Fruit fly (Drosophila melanogaster): ENCODE results near the gene CG6179.

Gene CG6179

DNA sequence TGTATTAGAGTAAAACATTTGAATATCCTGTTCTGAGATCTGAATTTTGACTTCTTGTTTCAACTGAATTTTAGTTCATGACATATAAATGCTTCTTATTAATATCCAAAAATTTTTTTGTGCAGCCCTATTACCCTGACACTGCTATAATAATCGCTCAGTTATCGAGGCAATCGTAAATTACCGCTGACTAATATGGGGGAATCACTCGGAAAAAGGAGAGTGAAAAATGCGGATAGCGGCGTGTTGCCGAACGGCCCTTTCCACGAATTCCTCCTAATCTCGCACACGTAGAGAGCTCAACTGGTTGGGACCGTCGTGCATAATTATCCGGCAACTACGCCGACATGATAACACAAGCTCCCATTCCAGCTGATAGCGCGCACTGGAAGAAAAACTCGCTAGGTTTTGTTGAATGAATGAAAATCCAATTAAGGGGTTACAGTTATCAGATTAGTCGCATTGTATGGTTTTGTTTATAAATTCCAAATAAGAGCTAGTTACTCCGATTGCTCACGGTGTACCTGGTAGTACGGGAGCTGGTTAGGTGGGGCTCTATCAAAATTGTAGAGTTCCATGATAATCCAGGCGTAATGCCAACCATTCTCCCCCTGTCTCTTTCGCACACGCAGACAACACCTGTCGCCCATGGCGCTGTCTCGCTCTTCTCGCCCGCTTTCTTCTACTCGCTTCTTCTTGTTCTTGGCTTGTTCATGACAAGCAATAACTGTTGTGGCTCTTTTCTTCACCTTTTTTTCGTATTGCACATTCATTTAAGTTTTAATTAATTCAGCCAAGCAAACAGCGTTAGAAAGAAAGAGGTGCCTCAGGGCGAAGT, 11.9 kb upstream of the CG6179 start (continued):
- TF ChIP-seq unpg (GFP tag; optimal IDR thresholded peaks at IDR 0.05) (peak; percentile 61), CG14050 (GFP tag; IDR thresholded peaks at IDR 0.05) (peak; percentile 41; the same call in 2 of the 3 replicates), ken (GFP tag; IDR thresholded peaks at IDR 0.05) (peak; percentile 68; the same call in 1 of the 3 replicates), Sry-δ (GFP tag; optimal IDR thresholded peaks at IDR 0.05) (peak; percentile 20), nerfin-1 (tag; optimal IDR thresholded peaks at IDR 0.05) (peak; percentile 17), corto (GFP tag; optimal IDR thresholded peaks at IDR 0.05) (peak; percentile 0), CG13287 (GFP tag; IDR thresholded peaks at IDR 0.05; ENCODE audit: partially characterized antibody) (no peak), CG16863 (GFP tag; optimal IDR thresholded peaks at IDR 0.05) (peak; percentile 61), CG42726 (GFP tag; IDR thresholded peaks at IDR 0.05; ENCODE audit: partially characterized antibody) (no peak), dimm (GFP tag; IDR thresholded peaks at IDR 0.05) (peak; percentile 48; the same call in 1 of the 2 replicates), CG34376 (GFP tag; optimal IDR thresholded peaks at IDR 0.05) (peak; percentile 72), CG14965 (GFP tag; optimal IDR thresholded peaks at IDR 0.05; ENCODE audit: borderline replicate concordance) (no peak), Mes4 (GFP tag; optimal IDR thresholded peaks at IDR 0.05) (peak; percentile 6), tx (GFP tag; optimal IDR thresholded peaks at IDR 0.05) (peak; percentile 27), Hr3 (GFP tag; optimal IDR thresholded peaks at IDR 0.05) (peak; percentile 32), usp (GFP tag; optimal IDR thresholded peaks at IDR 0.05) (no peak), HLHmδ (GFP tag; optimal IDR thresholded peaks at IDR 0.05) (no peak), Stat92E (GFP tag; optimal IDR thresholded peaks at IDR 0.05) (no peak), toy (GFP tag; IDR thresholded peaks at IDR 0.05) (peak; percentile 62; the same call in 1 of the 2 replicates), da (GFP tag; optimal IDR thresholded peaks at IDR 0.05) (no peak), fu2 (GFP tag; optimal IDR thresholded peaks at IDR 0.05) (peak; percentile 59), so (GFP tag; IDR thresholded peaks at IDR 0.05) (peak; percentile 62), insv (GFP tag; optimal IDR thresholded peaks at IDR 0.05) (no peak), Eip74EF (GFP tag; optimal IDR thresholded peaks at IDR 0.05) (peak in 1 of 2 experiments; percentile 23), zf30C (GFP tag; optimal IDR thresholded peaks at IDR 0.05) (peak; percentile 88), slou (GFP tag; optimal IDR thresholded peaks at IDR 0.05) (no peak), Bdp1 (GFP tag; optimal IDR thresholded peaks at IDR 0.05) (peak; percentile 42), ssp (GFP tag; IDR thresholded peaks at IDR 0.05) (peak; percentile 56; the same call in 1 of the 2 replicates), esg (GFP tag; conservative IDR thresholded peaks at IDR 0.05) (peak; percentile 57), pros (GFP tag; optimal IDR thresholded peaks at IDR 0.05) (no peak), CG30431 (GFP tag; optimal IDR thresholded peaks at IDR 0.05) (peak; percentile 40), CG7987 (GFP tag; optimal IDR thresholded peaks at IDR 0.05) (peak; percentile 67), ato (GFP tag; IDR thresholded peaks at IDR 0.05; ENCODE audit: partially characterized antibody) (no peak), CG6791 (GFP tag; IDR thresholded peaks at IDR 0.05; ENCODE audit: partially characterized antibody) (no peak), CG12391 (tag; optimal IDR thresholded peaks at IDR 0.05) (peak; percentile 51), CG18619 (GFP tag; optimal IDR thresholded peaks at IDR 0.05) (peak; percentile 72), CG8281 (tag; optimal IDR thresholded peaks at IDR 0.05) (no peak), Fer1 (GFP tag; optimal IDR thresholded peaks at IDR 0.05) (peak; percentile 76), Vsx1 (GFP tag; optimal IDR thresholded peaks at IDR 0.05) (peak; percentile 2), CG11560 (tag; IDR thresholded peaks at IDR 0.05) (peak; percentile 61; the same call in 2 of the 3 replicates), Lpt (GFP tag; optimal IDR thresholded peaks at IDR 0.05) (no peak), p53 (GFP tag; optimal IDR thresholded peaks at IDR 0.05) (peak; percentile 48), onecut (GFP tag; IDR thresholded peaks at IDR 0.05) (peak; percentile 60), E2f1 (GFP tag; IDR thresholded peaks at IDR 0.05) (peak; percentile 59), slbo (GFP tag; IDR thresholded peaks at IDR 0.05) (peak; percentile 88), nom (GFP tag; optimal IDR thresholded peaks at IDR 0.05) (no peak), otp (GFP tag; IDR thresholded peaks at IDR 0.05) (peak; percentile 77; the same call in 2 of the 3 replicates), tap (tag; optimal IDR thresholded peaks at IDR 0.05) (peak; percentile 46)
